Worm (Caenorhabditis elegans) whole organism, young adult: ENCODE results near the gene piki-1.

Experiments used
- B0336.3 ChIP-seq: fragments of 200-800 bp; sonication (Bioruptor generic); IDR thresholded peaks from 2 replicates; pipeline ENCODE4 v1.3.6; 2022; ENCODE audit warnings: missing genetic modification characterization, missing compliant biosample characterization
- F22D6.2 ChIP-seq: sonication (generic microtip); optimal IDR thresholded peaks from 2 replicates; lab custom pipeline; 2016; ENCODE audit warnings: mild to moderate bottlenecking, missing genetic modification characterization, missing compliant biosample characterization
- F49E8.2 ChIP-seq: sonication (generic microtip); optimal IDR thresholded peaks from 3 replicates; lab custom pipeline; 2017; ENCODE audit warnings: missing genetic modification characterization, mild to moderate bottlenecking, missing compliant biosample characterization, antibody characterized with exemption, moderate library complexity; ENCODE audit not compliant: insufficient read depth
- F57A8.1 ChIP-seq: fragments of 200-800 bp; sonication (Bioruptor generic); optimal IDR thresholded peaks from 2 replicates; lab custom pipeline; 2018; ENCODE audit warnings: mild to moderate bottlenecking, missing genetic modification characterization, moderate library complexity, missing compliant biosample characterization
- K12H6.12 ChIP-seq: fragments of 200-800 bp; sonication (Bioruptor generic); optimal IDR thresholded peaks from 2 replicates; lab custom pipeline; 2018; ENCODE audit warnings: mild to moderate bottlenecking, missing genetic modification characterization, missing compliant biosample characterization
- Y53F4B.3 ChIP-seq: fragments of 200-800 bp; sonication (Bioruptor generic); IDR thresholded peaks from 2 replicates; pipeline ENCODE4 v1.3.6; 2022; ENCODE audit warnings: missing genetic modification reagents, missing genetic modification characterization, missing compliant biosample characterization
- Y67H2A.10 ChIP-seq: fragments of 200-800 bp; sonication (Bioruptor generic); conservative IDR thresholded peaks from 2 replicates; pipeline ENCODE4 v1.3.6; 2022; ENCODE audit warnings: missing genetic modification reagents, missing genetic modification characterization, missing compliant biosample characterization
- Y79H2A.3 ChIP-seq: fragments of 200-800 bp; sonication (Bioruptor generic); conservative IDR thresholded peaks from 2 replicates; pipeline ENCODE4 v1.3.6; 2022; ENCODE audit warnings: missing genetic modification reagents, missing genetic modification characterization, missing compliant biosample characterization
- Y95B8A.8 ChIP-seq: fragments of 200-800 bp; sonication (Bioruptor generic); IDR thresholded peaks from 2 replicates; pipeline ENCODE4 v1.3.6; 2022; ENCODE audit warnings: missing genetic modification reagents, missing genetic modification characterization, missing compliant biosample characterization
- aptf-3 ChIP-seq: fragments of 200-800 bp; sonication (Bioruptor generic); IDR thresholded peaks from 2 replicates; pipeline ENCODE4 v1.3.6; 2022; ENCODE audit warnings: missing genetic modification characterization, missing compliant biosample characterization
- attf-5 ChIP-seq: fragments of 200-800 bp; sonication (Bioruptor generic); optimal IDR thresholded peaks from 2 replicates; lab custom pipeline; 2018; ENCODE audit warnings: mild to moderate bottlenecking, missing genetic modification characterization, missing compliant biosample characterization
- bed-2 ChIP-seq: fragments of 200-800 bp; sonication (Bioruptor generic); IDR thresholded peaks from 2 replicates; pipeline ENCODE4 v1.3.6; 2022; ENCODE audit warnings: missing genetic modification reagents, missing genetic modification characterization, missing compliant biosample characterization
- cebp-1 ChIP-seq, 2 experiments: fragments of 200-800 bp in 1 of 2; sonication (Bioruptor generic) in 1 of 2; sonication (generic microtip) in 1 of 2; IDR thresholded peaks in 1 of 2; optimal IDR thresholded peaks in 1 of 2; 2 replicates each; pipeline versions ENCODE4 v1.3.6 to Lab custom; 2017 to 2022; ENCODE audit warnings: missing compliant biosample characterization in 2 of 2, missing genetic modification characterization in 2 of 2, mild to moderate bottlenecking in 1 of 2, missing genetic modification reagents in 1 of 2, moderate library complexity in 1 of 2
- cebp-2 ChIP-seq: fragments of 200-800 bp; sonication (Bioruptor generic); IDR thresholded peaks from 2 replicates; pipeline ENCODE4 v1.3.6; 2022; ENCODE audit warnings: missing genetic modification characterization, missing compliant biosample characterization
- ceh-100 ChIP-seq: fragments of 200-800 bp; sonication (Bioruptor generic); IDR thresholded peaks from 2 replicates; pipeline ENCODE4 v1.3.6; 2022; ENCODE audit warnings: missing genetic modification reagents, missing genetic modification characterization, missing compliant biosample characterization
- ceh-27 ChIP-seq: fragments of 200-800 bp; sonication (Bioruptor generic); optimal IDR thresholded peaks from 2 replicates; lab custom pipeline; 2018; ENCODE audit warnings: mild to moderate bottlenecking, missing genetic modification characterization, moderate library complexity, missing compliant biosample characterization
- ceh-91 ChIP-seq: fragments of 200-800 bp; sonication (Bioruptor generic); IDR thresholded peaks from 2 replicates; pipeline ENCODE4 v1.3.6; 2022; ENCODE audit warnings: missing genetic modification reagents, missing genetic modification characterization, missing compliant biosample characterization
- die-1 ChIP-seq: sonication (generic microtip); optimal IDR thresholded peaks from 2 replicates; lab custom pipeline; 2016; ENCODE audit warnings: missing genotype, mild to moderate bottlenecking, missing genetic modification characterization, missing compliant biosample characterization
- dox-1 ChIP-seq: fragments of 200-800 bp; sonication (Bioruptor generic); IDR thresholded peaks from 2 replicates; pipeline ENCODE4 v1.3.6; 2022; ENCODE audit warnings: missing genetic modification reagents, missing genetic modification characterization, missing compliant biosample characterization
- egl-44 ChIP-seq: fragments of 200-800 bp; sonication (Bioruptor generic); IDR thresholded peaks from 2 replicates; pipeline ENCODE4 v1.3.6; 2022; ENCODE audit warnings: missing genetic modification reagents, missing genetic modification characterization, missing compliant biosample characterization
- gei-17 ChIP-seq: fragments of 200-800 bp; sonication (Bioruptor generic); optimal IDR thresholded peaks from 2 replicates; lab custom pipeline; 2018; ENCODE audit warnings: mild to moderate bottlenecking, missing genetic modification characterization, missing compliant biosample characterization
- hlh-12 ChIP-seq: sonication (generic microtip); optimal IDR thresholded peaks from 2 replicates; lab custom pipeline; 2016; ENCODE audit warnings: missing genetic modification characterization, missing compliant biosample characterization
- let-526 ChIP-seq: fragments of 200-800 bp; sonication (Bioruptor generic); IDR thresholded peaks from 2 replicates; pipeline ENCODE4 v1.3.6; 2022; ENCODE audit warnings: missing genetic modification reagents, missing genetic modification characterization, missing compliant biosample characterization
- lin-54 ChIP-seq: fragments of 200-800 bp; sonication (Bioruptor generic); optimal IDR thresholded peaks from 2 replicates; lab custom pipeline; 2018; ENCODE audit warnings: mild to moderate bottlenecking, missing genetic modification characterization, missing compliant biosample characterization
- madf-3 ChIP-seq: fragments of 200-800 bp; sonication (Bioruptor generic); IDR thresholded peaks from 2 replicates; pipeline ENCODE4 v1.3.6; 2022; ENCODE audit warnings: missing genetic modification reagents, missing genetic modification characterization, missing compliant biosample characterization
- madf-8 ChIP-seq: fragments of 200-800 bp; sonication (Bioruptor generic); conservative IDR thresholded peaks from 2 replicates; pipeline ENCODE4 v1.3.6; 2022; ENCODE audit warnings: missing genetic modification reagents, missing genetic modification characterization, missing compliant biosample characterization
- mel-28 ChIP-seq: sonication (generic microtip); optimal IDR thresholded peaks from 2 replicates; lab custom pipeline; 2016; ENCODE audit warnings: borderline replicate concordance, mild to moderate bottlenecking, missing genetic modification characterization, missing compliant biosample characterization
- nhr-179 ChIP-seq: sonication (generic microtip); optimal IDR thresholded peaks from 2 replicates; lab custom pipeline; 2016; ENCODE audit warnings: mild to moderate bottlenecking, missing genetic modification characterization, missing compliant biosample characterization
- nhr-80 ChIP-seq: sonication (generic microtip); optimal IDR thresholded peaks from 2 replicates; lab custom pipeline; 2016; ENCODE audit warnings: missing genetic modification characterization, missing compliant biosample characterization
- rcor-1 ChIP-seq: fragments of 200-800 bp; sonication (Bioruptor generic); IDR thresholded peaks from 2 replicates; pipeline ENCODE4 v1.3.6; 2022; ENCODE audit warnings: missing genetic modification reagents, missing genetic modification characterization, missing compliant biosample characterization
- repo-1 ChIP-seq: sonication (generic microtip); optimal IDR thresholded peaks from 2 replicates; lab custom pipeline; 2017; ENCODE audit warnings: mild to moderate bottlenecking, missing genetic modification characterization, missing compliant biosample characterization
- rpc-1 ChIP-seq, 2 experiments: fragments of 150-350 bp in 1 of 2; sonication (generic microtip) in 1 of 2; optimal IDR thresholded peaks; 2 replicates each; lab custom pipeline; 2014 to 2018; ENCODE audit warnings: missing biosample characterization in 1 of 2, missing genetic modification characterization in 1 of 2, missing genetic modification reagents in 1 of 2, missing genotype in 1 of 2
- sptf-2 ChIP-seq: fragments of 200-800 bp; sonication (Bioruptor generic); optimal IDR thresholded peaks from 2 replicates; lab custom pipeline; 2018; ENCODE audit warnings: mild to moderate bottlenecking, missing genetic modification characterization, missing compliant biosample characterization
- tbp1 ChIP-seq: fragments of 200-800 bp; sonication (Bioruptor generic); optimal IDR thresholded peaks from 2 replicates; lab custom pipeline; 2018; ENCODE audit warnings: mild to moderate bottlenecking, missing genetic modification characterization, missing compliant biosample characterization
- tlf-1 ChIP-seq: fragments of 200-800 bp; sonication (Bioruptor generic); optimal IDR thresholded peaks from 2 replicates; lab custom pipeline; 2018; ENCODE audit warnings: mild to moderate bottlenecking, missing genetic modification characterization, missing compliant biosample characterization
- xnd-1 ChIP-seq: sonication (generic microtip); optimal IDR thresholded peaks from 2 replicates; lab custom pipeline; 2016; ENCODE audit warnings: missing genotype, missing genetic modification reagents, missing genetic modification characterization, missing compliant biosample characterization
- ztf-18 ChIP-seq: sonication (generic microtip); optimal IDR thresholded peaks from 2 replicates; lab custom pipeline; 2016; ENCODE audit warnings: missing genotype, mild to moderate bottlenecking, missing genetic modification characterization, missing compliant biosample characterization
- ztf-22 ChIP-seq: fragments of 200-800 bp; sonication (Bioruptor generic); optimal IDR thresholded peaks from 2 replicates; lab custom pipeline; 2018; ENCODE audit warnings: mild to moderate bottlenecking, missing genetic modification characterization, moderate library complexity, missing compliant biosample characterization
- ztf-3 ChIP-seq: fragments of 200-800 bp; sonication (Bioruptor generic); optimal IDR thresholded peaks from 2 replicates; lab custom pipeline; 2018; ENCODE audit warnings: mild to moderate bottlenecking, missing genetic modification characterization, missing compliant biosample characterization
- ztf-6 ChIP-seq: fragments of 200-800 bp; sonication (Bioruptor generic); IDR thresholded peaks from 2 replicates; pipeline ENCODE4 v1.3.6; 2022; ENCODE audit warnings: missing genetic modification reagents, missing genetic modification characterization, missing compliant biosample characterization

Gene piki-1

DNA sequence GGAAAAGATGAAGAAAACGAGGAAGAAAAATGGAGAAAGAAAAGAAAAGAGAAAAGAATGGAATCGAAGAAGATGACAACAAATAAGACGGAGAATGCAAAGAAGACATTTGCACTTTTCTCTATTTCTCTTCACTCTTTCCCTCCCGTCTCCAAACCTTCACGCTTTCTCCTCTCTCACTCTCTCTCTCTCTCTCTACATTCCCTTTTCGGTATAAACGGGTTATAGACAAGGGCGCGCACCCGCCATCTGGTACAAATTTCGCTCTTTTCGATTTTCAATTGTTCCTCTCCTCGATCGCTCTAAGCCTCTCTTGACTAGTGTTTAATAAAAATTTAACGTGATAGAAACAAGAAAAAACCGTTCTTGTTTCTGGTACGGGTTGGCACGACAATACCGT, 30.6 kb upstream of the piki-1 start (continued):
- no peak for TF ChIP-seq F49E8.2 (tag; lab: Kevin White, UChicago)
- no peak for TF ChIP-seq ceh-91 (GFP tag; lab: Robert Waterston, UW)
- TF ChIP-seq nhr-80 (tag; lab: Kevin White, UChicago) = no peak
- no peak for TF ChIP-seq hlh-12
- no peak for TF ChIP-seq mel-28 (tag; lab: Kevin White, UChicago)
- no peak for TF ChIP-seq rpc-1 (optimal IDR thresholded peaks at IDR 0.05; lab: Kevin White, UChicago)
- no peak for TF ChIP-seq rpc-1 (tag; optimal IDR thresholded peaks at IDR 0.05; lab: Kevin White, UChicago)
- no peak for TF ChIP-seq cebp-2 (GFP tag; lab: Robert Waterston, UW)
- TF ChIP-seq nhr-179 (tag; lab: Kevin White, UChicago) = no peak
- TF ChIP-seq Y79H2A.3 (GFP tag; lab: Robert Waterston, UW) = no peak
- TF ChIP-seq bed-2 (GFP tag; lab: Robert Waterston, UW) = no peak
- TF ChIP-seq tbp1 = peak; percentile 3
- TF ChIP-seq ceh-100 (GFP tag; lab: Robert Waterston, UW) = no peak
- TF ChIP-seq F22D6.2 = no peak
- no peak for TF ChIP-seq let-526
- no peak for TF ChIP-seq rcor-1 (GFP tag; lab: Robert Waterston, UW)
- no peak for TF ChIP-seq Y53F4B.3 (GFP tag; lab: Robert Waterston, UW)
- no peak for TF ChIP-seq lin-54 (GFP tag; lab: Kevin White, UChicago)
- no peak for TF ChIP-seq ztf-22 (GFP tag; lab: Kevin White, UChicago)
- no peak for TF ChIP-seq egl-44 (GFP tag; lab: Robert Waterston, UW)
- TF ChIP-seq dox-1 = 0 out of 2 replicates have a peak, but pooled peaks have one; percentile 11
- TF ChIP-seq xnd-1 (tag; lab: Kevin White, UChicago) = no peak
- no peak for TF ChIP-seq Y95B8A.8 (GFP tag; lab: Robert Waterston, UW)
- TF ChIP-seq die-1 (tag; lab: Kevin White, UChicago) = no peak
- TF ChIP-seq ztf-18 (tag; lab: Kevin White, UChicago) = no peak
- TF ChIP-seq F57A8.1 (GFP tag; lab: Kevin White, UChicago) = no peak
- peak; percentile 47 for TF ChIP-seq K12H6.12 (tag; lab: Kevin White, UChicago)
- no peak for TF ChIP-seq attf-5 (GFP tag; lab: Kevin White, UChicago)
- TF ChIP-seq Y67H2A.10 = no peak

DNA sequence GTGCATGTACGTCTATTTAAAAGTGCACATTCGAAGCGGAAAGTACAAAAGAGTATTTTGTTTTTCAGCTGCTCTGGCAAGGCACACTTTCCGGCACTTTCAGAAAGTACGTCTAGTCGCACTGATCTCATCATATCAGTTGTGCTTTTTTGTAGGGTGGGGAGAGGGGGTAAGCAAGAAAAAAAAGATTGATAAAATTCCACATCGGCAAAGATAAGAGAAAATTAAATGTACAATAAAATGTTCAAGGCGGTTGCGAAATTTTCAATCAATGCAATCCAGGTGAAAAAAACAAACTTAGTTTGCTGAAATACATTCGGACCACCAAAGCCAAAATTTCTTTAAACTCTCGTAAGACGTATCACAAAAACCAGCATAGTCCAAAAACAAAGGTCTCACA, 30.0 kb upstream of the piki-1 start:
- TF ChIP-seq ztf-6 (GFP tag; lab: Robert Waterston, UW) = no peak
- TF ChIP-seq madf-8 (GFP tag; lab: Robert Waterston, UW) = no peak
- peak; percentile 59 for TF ChIP-seq nhr-80 (tag; lab: Kevin White, UChicago)
- TF ChIP-seq cebp-2 (GFP tag; lab: Robert Waterston, UW) = no peak
- TF ChIP-seq ztf-3 (GFP tag; lab: Kevin White, UChicago) = no peak
- no peak for TF ChIP-seq madf-3 (GFP tag; lab: Robert Waterston, UW)
- no peak for TF ChIP-seq die-1 (tag; lab: Kevin White, UChicago)
- no peak for TF ChIP-seq aptf-3 (GFP tag; lab: Robert Waterston, UW)
- no peak for TF ChIP-seq ceh-27 (GFP tag; lab: Kevin White, UChicago)
- no peak for TF ChIP-seq F57A8.1 (GFP tag; lab: Kevin White, UChicago)
- no peak for TF ChIP-seq tlf-1 (GFP tag; lab: Kevin White, UChicago)
- no peak for TF ChIP-seq gei-17 (GFP tag; lab: Kevin White, UChicago)
- TF ChIP-seq cebp-1 (GFP tag; IDR thresholded peaks at IDR 0.05; lab: Robert Waterston, UW) = peak; percentile 86
- TF ChIP-seq cebp-1 (tag; optimal IDR thresholded peaks at IDR 0.05; lab: Kevin White, UChicago) = peak; percentile 88
- TF ChIP-seq sptf-2 = no peak
- TF ChIP-seq repo-1 (tag; lab: Kevin White, UChicago) = no peak
- TF ChIP-seq nhr-179 (tag; lab: Kevin White, UChicago) = no peak
- no peak for TF ChIP-seq B0336.3 (GFP tag; lab: Robert Waterston, UW)
